Worm (Caenorhabditis elegans): ENCODE data around the gene C50B6.7.
A peak's percentile ranks its signal among the peaks of the same experiment; 100 is the strongest.

C50B6.7 gene

DNA sequence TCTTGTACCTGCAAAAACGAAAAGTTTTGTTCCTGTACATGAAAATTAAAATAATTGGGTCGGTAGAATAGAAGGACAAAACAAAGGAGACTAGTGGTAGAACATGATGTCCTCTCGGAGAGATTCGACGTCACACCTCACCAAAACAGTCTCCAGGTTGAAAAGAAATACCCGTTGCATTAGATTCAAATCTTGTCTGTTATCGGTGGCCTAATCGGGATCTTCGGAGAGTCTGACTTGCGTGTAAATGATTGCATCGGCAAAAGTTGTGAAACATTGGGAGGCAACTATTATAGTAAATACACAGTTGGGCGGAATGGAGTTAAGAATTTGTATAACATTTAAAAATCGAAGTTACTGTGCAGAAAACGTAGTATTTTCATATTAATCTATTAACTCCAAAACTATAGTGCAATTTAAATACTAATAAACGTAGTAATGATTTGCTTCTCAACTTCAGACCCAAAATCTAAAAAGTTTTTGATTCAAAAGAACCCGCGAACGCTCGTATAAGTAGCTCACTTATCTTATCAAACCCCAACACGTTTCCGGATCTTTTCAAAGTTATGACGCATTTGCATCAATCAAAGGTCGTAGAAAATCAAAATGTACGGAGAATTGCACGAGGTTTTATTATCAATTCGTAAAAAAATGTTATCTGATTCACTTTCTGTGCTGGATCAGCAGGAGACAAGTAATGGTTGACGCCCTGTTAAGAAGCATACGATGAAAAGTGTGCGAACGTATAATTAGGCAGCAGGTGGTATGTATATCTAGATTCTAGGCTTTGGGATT lies 8.8 kb upstream of the C50B6.7 start, which contains the start of gene nhr-168:
Gene nhr-168, minus strand, starts transcription at position 486 of the 795 bp plus-strand sequence.
- TF ChIP-seq elt-1 (tag; optimal IDR thresholded peaks at IDR 0.05; ENCODE audit: borderline replicate concordance, insufficient read depth) (peak; percentile 94), drap-1 (GFP tag; optimal IDR thresholded peaks at IDR 0.05) (no peak)

DNA sequence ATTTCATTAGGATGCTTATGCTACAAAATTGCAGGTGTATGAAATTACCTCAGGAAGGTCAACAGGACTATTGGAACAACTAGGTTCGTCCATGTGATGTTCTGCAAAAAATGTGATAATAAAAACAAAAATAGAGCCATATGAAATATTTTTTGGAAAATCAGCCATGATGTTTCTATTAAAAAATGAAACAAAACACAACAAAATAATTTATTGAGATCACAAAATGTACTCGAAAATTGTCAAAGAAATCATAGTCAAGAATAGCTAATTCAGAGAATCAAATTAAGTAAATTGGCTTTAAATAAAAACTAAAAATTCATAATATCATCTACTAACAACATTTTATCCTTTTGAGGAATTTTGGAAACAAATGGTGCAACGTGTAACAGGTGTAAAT lies 6.1 kb upstream of the C50B6.7 start, which contains the start of gene nhr-129:
Gene nhr-129, minus strand, starts transcription at position 101 of the 400 bp plus-strand sequence.
- no peak for TF ChIP-seq sem-2 (GFP tag; optimal IDR thresholded peaks at IDR 0.05)

DNA sequence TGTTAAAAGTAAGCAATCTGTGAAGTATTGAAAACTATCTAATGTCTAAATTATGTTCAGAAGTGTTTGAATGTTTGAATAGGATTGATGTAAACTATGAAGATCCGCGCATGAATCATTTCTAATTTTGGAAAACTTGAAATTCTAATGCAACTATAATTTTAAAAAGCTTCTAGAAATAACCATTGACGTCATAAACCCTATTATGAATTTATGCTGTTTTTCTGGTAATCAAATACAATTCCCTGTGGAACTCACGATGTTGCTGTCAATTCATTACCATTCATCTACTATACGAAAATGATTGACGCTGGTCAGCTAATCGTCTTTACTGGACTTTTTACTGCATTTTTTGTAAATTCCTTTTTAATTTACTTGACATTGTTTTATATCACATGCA lies 2.7 kb upstream of the C50B6.7 start, which contains the start of gene str-37:
Gene str-37, plus strand, starts transcription at position 301 of the 400 bp plus-strand sequence.
- TF ChIP-seq ztf-11 (tag; optimal IDR thresholded peaks at IDR 0.05) (no peak), M03D4.4 (tag; optimal IDR thresholded peaks at IDR 0.05) (no peak), nhr-76 (tag; optimal IDR thresholded peaks at IDR 0.05) (no peak), snpc-4 (tag; optimal IDR thresholded peaks at IDR 0.05) (no peak), sem-2 (GFP tag; optimal IDR thresholded peaks at IDR 0.05) (no peak), lin-13 (tag; optimal IDR thresholded peaks at IDR 0.05) (no peak), unc-62 (GFP tag; optimal IDR thresholded peaks at IDR 0.05) (no peak), mls-2 (tag; optimal IDR thresholded peaks at IDR 0.05) (no peak), elt-1 (tag; optimal IDR thresholded peaks at IDR 0.05; ENCODE audit: borderline replicate concordance, insufficient read depth) (no peak), flh-1 (GFP tag; optimal IDR thresholded peaks at IDR 0.05) (no peak), unc-39 (tag; optimal IDR thresholded peaks at IDR 0.05) (no peak), hlh-1 (tag; optimal IDR thresholded peaks at IDR 0.05) (no peak), nhr-2 (tag; optimal IDR thresholded peaks at IDR 0.05) (no peak), bed-3 (GFP tag; optimal IDR thresholded peaks at IDR 0.05) (no peak), nhr-12 (tag; optimal IDR thresholded peaks at IDR 0.05) (no peak), mab-5 (tag; optimal IDR thresholded peaks at IDR 0.05) (no peak)

DNA sequence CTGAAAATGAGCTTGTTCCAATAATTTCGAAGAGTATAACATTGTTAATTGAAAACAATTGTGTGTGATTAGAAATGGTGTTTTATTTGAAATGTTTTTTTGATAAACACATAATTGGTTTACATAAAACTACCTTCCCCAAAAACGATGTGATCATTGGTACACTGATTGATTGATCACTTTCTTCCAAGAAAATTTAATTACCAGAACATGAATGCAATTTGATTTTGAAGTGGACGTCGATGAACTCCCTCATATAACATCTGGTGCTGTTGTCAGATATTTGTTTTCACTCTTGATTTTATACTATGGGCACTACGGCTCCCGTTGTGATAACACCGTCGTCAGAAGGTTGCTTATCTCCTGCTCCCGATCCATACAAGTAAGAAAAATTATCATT lies 4.1 kb downstream of the C50B6.7 start, which contains the start of gene srh-15:
Gene srh-15, plus strand, starts transcription at position 301 of the 400 bp plus-strand sequence.
- TF ChIP-seq mab-5 (tag; optimal IDR thresholded peaks at IDR 0.05) (no peak), nhr-237 (tag; optimal IDR thresholded peaks at IDR 0.05) (no peak), nhr-76 (tag; optimal IDR thresholded peaks at IDR 0.05) (no peak), flh-1 (GFP tag; optimal IDR thresholded peaks at IDR 0.05) (no peak), mls-2 (tag; optimal IDR thresholded peaks at IDR 0.05) (no peak), pha-4 (tag; optimal IDR thresholded peaks at IDR 0.05) (no peak), hlh-1 (tag; optimal IDR thresholded peaks at IDR 0.05) (no peak), lsy-2 (tag; optimal IDR thresholded peaks at IDR 0.05) (no peak), ceh-43 (GFP tag; optimal IDR thresholded peaks at IDR 0.05) (no peak), ceh-39 (tag; optimal IDR thresholded peaks at IDR 0.05) (no peak), cnd-1 (tag; optimal IDR thresholded peaks at IDR 0.05) (no peak), nhr-12 (tag; optimal IDR thresholded peaks at IDR 0.05) (no peak), elt-3 (tag; optimal IDR thresholded peaks at IDR 0.05) (no peak), sem-2 (GFP tag; optimal IDR thresholded peaks at IDR 0.05) (no peak), ces-1 (GFP tag; optimal IDR thresholded peaks at IDR 0.05) (no peak), blmp-1 (tag; optimal IDR thresholded peaks at IDR 0.05) (no peak), unc-62 (GFP tag; optimal IDR thresholded peaks at IDR 0.05) (no peak), elt-1 (tag; optimal IDR thresholded peaks at IDR 0.05; ENCODE audit: borderline replicate concordance, insufficient read depth) (no peak)

DNA sequence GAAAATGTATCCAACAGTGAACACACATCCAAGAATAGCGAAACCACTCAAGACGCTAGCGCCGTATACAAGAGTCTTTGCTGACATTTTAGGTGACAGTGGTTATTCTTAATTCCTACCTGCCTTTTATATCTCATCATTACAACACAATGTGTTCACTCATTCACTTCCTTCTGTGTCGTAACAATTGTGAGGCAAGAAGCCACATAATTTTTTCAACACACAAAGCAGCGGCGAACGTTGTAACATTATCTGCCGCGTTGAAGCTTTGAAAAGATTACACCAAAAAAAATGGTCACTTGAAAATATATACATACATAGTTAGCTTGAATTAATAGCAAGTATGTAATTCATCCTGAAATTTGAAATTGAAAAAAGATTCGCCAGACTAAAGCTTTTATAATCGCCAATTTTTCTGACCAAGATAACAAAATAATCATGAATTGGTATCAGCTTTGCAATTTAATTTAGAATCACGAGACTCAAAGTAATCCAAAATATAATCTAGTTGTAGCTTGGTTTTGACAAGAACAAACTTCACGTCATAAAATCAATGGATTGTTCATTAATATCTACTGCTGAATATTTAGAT lies 6.8 kb downstream of the C50B6.7 start, which contains the start of the genes col-161 and srh-18:
Gene col-161, minus strand, starts transcription at position 101 of the 592 bp plus-strand sequence.
Gene srh-18, plus strand, starts transcription at position 542 of the 592 bp plus-strand sequence.
- no peak for TF ChIP-seq snpc-4 (tag; optimal IDR thresholded peaks at IDR 0.05)
- TF ChIP-seq lin-32 (GFP tag; optimal IDR thresholded peaks at IDR 0.05): no peak

DNA sequence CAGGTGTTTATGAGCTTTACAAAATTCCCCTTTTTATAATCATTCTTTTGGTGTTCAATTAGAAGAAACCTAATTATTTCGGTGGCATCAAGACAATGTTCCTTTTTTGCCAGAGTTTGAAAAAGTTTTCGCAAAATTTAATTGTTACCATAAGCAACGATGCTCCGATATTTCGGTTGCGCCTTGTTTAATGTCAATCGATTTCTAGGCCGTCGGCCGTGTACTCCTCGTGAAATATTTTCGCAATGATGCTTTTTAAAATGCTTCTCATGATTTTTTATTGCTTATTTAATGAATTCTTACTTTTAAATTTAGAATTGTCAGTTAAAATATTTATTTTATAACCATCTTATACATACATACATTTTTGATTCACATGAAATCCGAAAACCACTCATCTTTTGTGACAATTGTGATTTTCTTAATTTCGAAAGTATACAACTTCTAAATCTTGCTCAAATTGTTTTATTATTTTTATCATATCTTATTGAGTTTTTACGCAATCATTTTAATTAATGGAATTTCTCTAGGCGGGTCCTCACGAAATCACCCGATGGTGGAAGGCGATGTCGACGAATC lies 11.6 kb downstream of the C50B6.7 start, which contains the start of gene C50B6.3:
Gene C50B6.3, plus strand, starts transcription at position 529 of the 579 bp plus-strand sequence.
- TF ChIP-seq mep-1 (tag; optimal IDR thresholded peaks at IDR 0.05) (peak; percentile 57), sem-2 (GFP tag; optimal IDR thresholded peaks at IDR 0.05) (no peak), pha-4 (tag; optimal IDR thresholded peaks at IDR 0.05) (peak; percentile 17), blmp-1 (tag; optimal IDR thresholded peaks at IDR 0.05) (no peak), lsy-2 (tag; optimal IDR thresholded peaks at IDR 0.05) (peak; percentile 62), ceh-39 (tag; optimal IDR thresholded peaks at IDR 0.05) (peak; percentile 31), zip-8 (tag; optimal IDR thresholded peaks at IDR 0.05) (no peak), unc-39 (tag; optimal IDR thresholded peaks at IDR 0.05) (no peak), nhr-12 (tag; optimal IDR thresholded peaks at IDR 0.05) (no peak), lin-13 (tag; optimal IDR thresholded peaks at IDR 0.05) (peak; percentile 25), ces-1 (GFP tag; optimal IDR thresholded peaks at IDR 0.05) (no peak), ceh-43 (GFP tag; optimal IDR thresholded peaks at IDR 0.05) (no peak)

Data from whole organism, mixed stage, embryonic.